Worm (Caenorhabditis elegans): ENCODE data around the gene sms-3.

ce11 chrIII:1579001-1579400 lies 21.9 kb downstream of the sms-3 start:
- TF ChIP-seq dao-5 (tag; optimal IDR thresholded peaks at IDR 0.05) (no peak), him-1 (tag; optimal IDR thresholded peaks at IDR 0.05) (no peak)
